Fruit fly (Drosophila melanogaster): ENCODE results near the gene CG7120.

DNA sequence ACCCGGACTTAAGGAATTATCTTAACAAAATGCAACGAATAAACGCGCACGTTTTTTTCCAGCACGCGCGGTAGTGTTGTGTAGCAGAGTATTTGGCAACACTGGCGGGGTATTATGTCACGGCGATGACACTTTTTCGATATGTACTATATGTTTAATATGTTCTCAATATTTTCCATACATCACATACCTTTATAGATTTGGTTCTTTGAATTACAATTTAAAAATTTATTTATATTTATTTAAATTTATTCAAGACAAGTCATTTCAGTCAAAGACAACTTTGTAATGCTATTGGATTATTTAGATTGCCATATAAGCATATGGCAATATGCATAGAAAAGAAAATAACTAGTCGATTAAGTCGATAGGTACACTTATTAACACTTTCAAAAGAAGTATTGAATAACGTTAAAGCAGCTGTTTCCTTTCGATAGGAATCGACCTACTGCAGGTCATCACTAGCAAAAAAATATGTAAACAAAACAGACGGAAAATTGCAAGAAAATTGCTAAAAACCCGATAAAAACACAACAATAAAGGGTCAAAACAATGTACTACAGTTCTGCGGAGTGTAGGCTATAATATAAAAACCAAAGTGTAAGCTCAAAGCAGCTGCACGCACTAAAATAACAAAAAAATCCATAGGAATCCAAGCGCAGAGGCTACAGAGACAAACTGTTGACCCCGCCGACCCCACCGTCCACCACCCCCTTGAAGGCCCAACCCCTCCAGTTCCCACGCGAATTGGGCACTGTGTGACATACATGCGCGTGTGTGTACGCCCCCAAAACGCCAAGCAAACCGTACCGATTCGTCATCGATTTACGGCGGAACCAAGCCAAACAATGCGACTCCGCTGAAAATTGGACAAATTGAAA is 49.5 kb upstream of the CG7120 start, which contains the start of the genes CG7182 and GAPcenA:
- TF ChIP-seq ttk (optimal IDR thresholded peaks at IDR 0.05) (no peak), insv (optimal IDR thresholded peaks at IDR 0.05) (no peak), psq (optimal IDR thresholded peaks at IDR 0.05) (no peak)

Data from Kc167 (cell line).